Worm (Caenorhabditis elegans) whole organism, L4 larva: Measurements from ENCODE around the gene srg-57.

Experiments
- F44E2.7 ChIP-seq: fragments of 200-800 bp; sonication (Bioruptor generic); IDR thresholded peaks from 2 replicates; pipeline ENCODE4 v2.1.2; 2022; ENCODE audit warnings: missing genetic modification characterization, missing compliant biosample characterization
- R02D3.7 ChIP-seq: fragments of 150-350 bp; sonication (generic microtip); optimal IDR thresholded peaks from 3 replicates; lab custom pipeline; 2014; ENCODE audit warnings: missing biosample characterization, missing genetic modification characterization
- Y48G9A.11 ChIP-seq: fragments of 200-800 bp; sonication (Bioruptor generic); IDR thresholded peaks from 2 replicates; pipeline ENCODE4 v1.3.6; 2022; ENCODE audit warnings: missing genetic modification reagents, missing genetic modification characterization, missing compliant biosample characterization
- ZK337.2 ChIP-seq: fragments of 200-800 bp; sonication (Bioruptor generic); IDR thresholded peaks from 2 replicates; pipeline ENCODE4 v1.3.6; 2022; ENCODE audit warnings: missing genetic modification reagents, missing genetic modification characterization, missing compliant biosample characterization
- aha-1 ChIP-seq: fragments of 150-350 bp; peaks from one replicate; lab custom pipeline; 2014; ENCODE audit warnings: missing biosample characterization, missing genetic modification characterization
- ceh-28 ChIP-seq: fragments of 150-350 bp; optimal IDR thresholded peaks from 2 replicates; lab custom pipeline; 2014; ENCODE audit warnings: missing biosample characterization, missing genetic modification reagents, missing genetic modification characterization
- ctbp-1 ChIP-seq: fragments of 200-800 bp; sonication (Bioruptor generic); IDR thresholded peaks from 2 replicates; pipeline ENCODE4 v1.3.6; 2022; ENCODE audit warnings: missing genetic modification reagents, missing genetic modification characterization, missing compliant biosample characterization
- daf-12 ChIP-seq: fragments of 150-350 bp; optimal IDR thresholded peaks from 2 replicates; lab custom pipeline; 2014; ENCODE audit warnings: missing biosample characterization, missing genetic modification reagents, missing genetic modification characterization
- daf-16 ChIP-seq, 3 experiments: sonication (generic microtip); optimal IDR thresholded peaks; 2 replicates each; lab custom pipeline; 2016 to 2017; ENCODE audit warnings: missing genetic modification characterization in 3 of 3, missing genetic modification reagents in 3 of 3, mild to moderate bottlenecking in 2 of 3, missing compliant biosample characterization in 2 of 3, missing biosample characterization in 1 of 3, moderate library complexity in 1 of 3
- dmd-6 ChIP-seq: fragments of 200-800 bp; sonication (Bioruptor generic); IDR thresholded peaks from 2 replicates; pipeline ENCODE4 v1.3.6; 2022; ENCODE audit warnings: missing genetic modification reagents, missing genetic modification characterization, missing compliant biosample characterization
- dmd-9 ChIP-seq: fragments of 200-800 bp; sonication (Bioruptor generic); IDR thresholded peaks from 2 replicates; pipeline ENCODE4 v1.3.6; 2022; ENCODE audit warnings: missing genetic modification reagents, missing genetic modification characterization, missing compliant biosample characterization
- dpl-1 ChIP-seq: fragments of 150-350 bp; optimal IDR thresholded peaks from 2 replicates; lab custom pipeline; 2014; ENCODE audit warnings: missing biosample characterization, missing genetic modification reagents, missing genetic modification characterization
- fos-1 ChIP-seq: fragments of 150-350 bp; optimal IDR thresholded peaks from 2 replicates; lab custom pipeline; 2014; ENCODE audit warnings: missing biosample characterization, missing genetic modification characterization
- gei-8 ChIP-seq: fragments of 200-800 bp; sonication (Bioruptor generic); optimal IDR thresholded peaks from 2 replicates; lab custom pipeline; 2018; ENCODE audit warnings: mild to moderate bottlenecking, missing genetic modification characterization, missing compliant biosample characterization
- hif-1 ChIP-seq, 2 experiments: sonication (generic microtip); optimal IDR thresholded peaks; 2 replicates each; lab custom pipeline; 2016 to 2017; ENCODE audit warnings: missing compliant biosample characterization in 2 of 2, missing genetic modification characterization in 2 of 2, missing genetic modification reagents in 2 of 2, missing genotype in 2 of 2, mild to moderate bottlenecking in 1 of 2
- hlh-11 ChIP-seq: fragments of 200-800 bp; sonication (Bioruptor generic); optimal IDR thresholded peaks from 2 replicates; lab custom pipeline; 2018; ENCODE audit warnings: mild to moderate bottlenecking, missing genetic modification characterization, missing compliant biosample characterization
- jun-1 ChIP-seq: fragments of 150-350 bp; optimal IDR thresholded peaks from 2 replicates; lab custom pipeline; 2014; ENCODE audit warnings: missing biosample characterization, missing genetic modification reagents, missing genetic modification characterization
- lim-7 ChIP-seq: fragments of 200-800 bp; sonication (Bioruptor generic); IDR thresholded peaks from 2 replicates; pipeline ENCODE4 v1.3.6; 2022; ENCODE audit warnings: missing genetic modification characterization, missing compliant biosample characterization
- lin-1 ChIP-seq: fragments of 200-800 bp; sonication (Bioruptor generic); IDR thresholded peaks from 2 replicates; pipeline ENCODE4 v1.3.6; 2022; ENCODE audit warnings: missing genetic modification reagents, missing genetic modification characterization, missing compliant biosample characterization
- lin-13 ChIP-seq: fragments of 150-350 bp; optimal IDR thresholded peaks from 2 replicates; lab custom pipeline; 2014; ENCODE audit warnings: missing biosample characterization, missing genetic modification reagents, missing genetic modification characterization
- lin-15B ChIP-seq: fragments of 150-350 bp; sonication (generic microtip); optimal IDR thresholded peaks from 3 replicates; lab custom pipeline; 2014; ENCODE audit warnings: missing biosample characterization, missing genetic modification characterization
- madf-5 ChIP-seq, 2 experiments: fragments of 200-800 bp; sonication (Bioruptor generic); IDR thresholded peaks; 2 replicates each; pipeline ENCODE4 v1.3.6; 2022; ENCODE audit warnings: missing compliant biosample characterization in 2 of 2, missing genetic modification characterization in 2 of 2
- madf-9 ChIP-seq: fragments of 200-800 bp; sonication (Bioruptor generic); conservative IDR thresholded peaks from 2 replicates; pipeline ENCODE4 v1.3.6; 2022; ENCODE audit warnings: missing genetic modification reagents, missing genetic modification characterization, missing compliant biosample characterization
- mdt-29 ChIP-seq: fragments of 200-800 bp; sonication (Bioruptor generic); IDR thresholded peaks from 2 replicates; pipeline ENCODE4 v1.3.6; 2022; ENCODE audit warnings: missing genetic modification reagents, missing genetic modification characterization, missing compliant biosample characterization
- nhr-10 ChIP-seq: fragments of 150-350 bp; optimal IDR thresholded peaks from 2 replicates; lab custom pipeline; 2014; ENCODE audit warnings: missing biosample characterization, missing genetic modification characterization
- nhr-25 ChIP-seq: sonication (generic microtip); optimal IDR thresholded peaks from 2 replicates; lab custom pipeline; 2017; ENCODE audit warnings: missing genetic modification characterization, mild to moderate bottlenecking, missing compliant biosample characterization, antibody characterized with exemption, moderate library complexity, borderline replicate concordance; ENCODE audit not compliant: insufficient read depth
- nhr-42 ChIP-seq: fragments of 200-800 bp; sonication (Bioruptor generic); IDR thresholded peaks from 2 replicates; pipeline ENCODE4 v1.3.6; 2022; ENCODE audit warnings: missing genetic modification characterization, missing compliant biosample characterization
- nhr-48 ChIP-seq: sonication (generic microtip); optimal IDR thresholded peaks from 2 replicates; lab custom pipeline; 2016; ENCODE audit warnings: mild to moderate bottlenecking, missing genetic modification characterization, missing compliant biosample characterization
- nhr-6 ChIP-seq: fragments of 150-350 bp; optimal IDR thresholded peaks from 2 replicates; lab custom pipeline; 2014; ENCODE audit warnings: missing biosample characterization, missing genetic modification characterization
- php-3 ChIP-seq: fragments of 200-800 bp; sonication (Bioruptor generic); IDR thresholded peaks from 2 replicates; pipeline ENCODE4 v1.3.6; 2022; ENCODE audit warnings: missing genetic modification reagents, missing genetic modification characterization, missing compliant biosample characterization
- rbr-2 ChIP-seq: sonication (generic microtip); optimal IDR thresholded peaks from 2 replicates; lab custom pipeline; 2016; ENCODE audit warnings: missing genotype, missing genetic modification characterization, missing compliant biosample characterization
- sdz-12 ChIP-seq: fragments of 200-800 bp; sonication (Bioruptor generic); optimal IDR thresholded peaks from 2 replicates; lab custom pipeline; 2018; ENCODE audit warnings: mild to moderate bottlenecking, missing genetic modification characterization, missing compliant biosample characterization
- set-16 ChIP-seq: fragments of 200-800 bp; sonication (Bioruptor generic); IDR thresholded peaks from 2 replicates; pipeline ENCODE4 v1.3.6; 2022; ENCODE audit warnings: missing genetic modification reagents, missing genetic modification characterization, missing compliant biosample characterization
- skn-1 ChIP-seq: fragments of 150-350 bp; optimal IDR thresholded peaks from 2 replicates; lab custom pipeline; 2014; ENCODE audit warnings: missing biosample characterization, missing genetic modification characterization
- snpc-1.2 ChIP-seq: fragments of 200-800 bp; sonication (Bioruptor generic); IDR thresholded peaks from 2 replicates; pipeline ENCODE4 v1.3.6; 2022; ENCODE audit warnings: missing genetic modification reagents, missing genetic modification characterization, missing compliant biosample characterization
- spr-1 ChIP-seq: sonication (generic microtip); optimal IDR thresholded peaks from 2 replicates; lab custom pipeline; 2016; ENCODE audit warnings: mild to moderate bottlenecking, missing genetic modification characterization, missing compliant biosample characterization
- tag-97 ChIP-seq: fragments of 200-800 bp; sonication (Bioruptor generic); IDR thresholded peaks from 2 replicates; pipeline ENCODE4 v1.3.6; 2022; ENCODE audit warnings: missing genetic modification characterization, missing compliant biosample characterization
- tra-1 ChIP-seq: fragments of 200-800 bp; sonication (Bioruptor generic); IDR thresholded peaks from 2 replicates; pipeline ENCODE4 v1.3.6; 2022; ENCODE audit warnings: missing genetic modification reagents, missing genetic modification characterization, missing compliant biosample characterization
- unc-130 ChIP-seq: sonication (generic microtip); optimal IDR thresholded peaks from 2 replicates; lab custom pipeline; 2016; ENCODE audit warnings: missing genetic modification reagents, missing genetic modification characterization, missing compliant biosample characterization
- unc-62 ChIP-seq, 3 experiments: fragments of 150-350 bp in 1 of 3; sonication (generic microtip); optimal IDR thresholded peaks in 2 of 3; peaks in 1 of 3; 1 replicate in 1 of 3; 2 replicates in 2 of 3; lab custom pipeline; 2014 to 2017; ENCODE audit warnings: missing biosample characterization in 3 of 3, missing genetic modification characterization in 3 of 3, missing genetic modification reagents in 3 of 3, missing genotype in 1 of 3
- zag-1 ChIP-seq: fragments of 150-350 bp; optimal IDR thresholded peaks from 2 replicates; lab custom pipeline; 2014; ENCODE audit warnings: missing biosample characterization, missing genetic modification characterization
- zip-11 ChIP-seq: fragments of 200-800 bp; sonication (Bioruptor generic); IDR thresholded peaks from 2 replicates; pipeline ENCODE4 v1.3.6; 2022; ENCODE audit warnings: missing genetic modification characterization, missing compliant biosample characterization
- zip-2 ChIP-seq: fragments of 150-350 bp; optimal IDR thresholded peaks from 2 replicates; lab custom pipeline; 2014; ENCODE audit warnings: missing biosample characterization, missing genetic modification characterization
- ztf-11 ChIP-seq: fragments of 150-350 bp; optimal IDR thresholded peaks from 2 replicates; lab custom pipeline; 2014; ENCODE audit warnings: missing biosample characterization, missing genetic modification characterization

srg-57 gene

DNA sequence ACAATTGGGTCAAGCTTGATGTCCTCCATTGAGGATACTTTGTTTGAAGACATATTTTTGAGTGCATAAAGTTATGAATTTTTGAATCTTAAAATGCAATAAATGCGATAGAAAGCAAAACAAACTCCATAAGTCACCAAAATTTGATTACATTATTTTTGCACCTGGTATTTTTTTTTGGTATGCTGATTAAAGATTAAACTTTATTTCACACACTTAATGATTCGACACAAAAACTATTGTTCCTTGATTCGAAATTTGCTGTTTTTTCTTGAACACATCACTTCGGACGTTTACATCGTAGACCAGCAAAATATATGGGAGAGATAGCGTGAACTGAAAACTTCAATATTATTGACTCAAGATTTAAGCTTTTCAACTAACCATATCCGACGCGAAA is 6.0 kb upstream of the srg-57 start, which contains the start of gene srg-61:
Gene srg-61 (minus strand): TSS at position 101 of the 400 bp plus-strand sequence.
- TF ChIP-seq tra-1 (GFP tag; lab: Robert Waterston, UW) = no peak
- TF ChIP-seq nhr-42 = no peak
- TF ChIP-seq lin-13 (GFP tag; lab: Kevin White, UChicago) = no peak

DNA sequence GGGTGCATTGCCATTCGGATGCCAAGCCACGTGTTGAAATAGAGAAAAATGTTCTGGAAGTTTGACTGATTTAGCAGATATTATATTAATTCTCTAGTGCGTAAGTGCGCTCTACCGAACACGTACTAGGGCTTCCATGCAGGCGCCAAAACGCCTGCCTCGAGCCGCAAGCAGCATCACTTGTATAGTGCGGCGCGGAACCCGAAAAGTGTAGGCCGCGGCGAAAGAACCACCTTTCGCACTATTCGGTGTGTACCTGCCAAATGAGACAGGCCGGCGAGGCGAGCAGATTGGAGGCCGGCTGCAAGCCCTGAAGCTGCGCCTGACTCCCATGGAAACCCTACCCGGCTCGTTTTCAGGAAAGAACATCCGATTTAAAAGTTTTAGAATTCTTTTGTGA is 5.3 kb upstream of the srg-57 start:
- TF ChIP-seq nhr-48 (tag; lab: Kevin White, UChicago) (no peak), madf-5 (GFP tag; IDR thresholded peaks at IDR 0.05; lab: Robert Waterston, UW) (no peak), spr-1 (tag; lab: Kevin White, UChicago) (no peak), skn-1 (tag; lab: Kevin White, UChicago) (no peak), fos-1 (tag; lab: Kevin White, UChicago) (no peak), R02D3.7 (no peak), rbr-2 (tag; lab: Kevin White, UChicago) (no peak), nhr-10 (tag; lab: Kevin White, UChicago) (no peak), Y48G9A.11 (GFP tag; lab: Robert Waterston, UW) (0 out of 2 replicates have a peak, but pooled peaks have one; percentile 23), lim-7 (GFP tag; lab: Robert Waterston, UW) (0 out of 2 replicates have a peak, but pooled peaks have one; percentile 18), F44E2.7 (GFP tag; lab: Robert Waterston, UW) (no peak), daf-12 (tag; lab: Kevin White, UChicago) (no peak), dmd-9 (GFP tag; lab: Robert Waterston, UW) (no peak), lin-15B (tag; lab: Kevin White, UChicago) (no peak), ctbp-1 (GFP tag; lab: Robert Waterston, UW) (no peak), hif-1 (tag; optimal IDR thresholded peaks at IDR 0.05; lab: Kevin White, UChicago) (no peak), ceh-28 (tag; lab: Kevin White, UChicago) (no peak), set-16 (peak; percentile 84), aha-1 (tag; lab: Kevin White, UChicago) (peak; percentile 42), ZK337.2 (GFP tag; lab: Robert Waterston, UW) (no peak), nhr-6 (tag; lab: Kevin White, UChicago) (no peak), nhr-25 (no peak), dpl-1 (GFP tag; lab: Kevin White, UChicago) (no peak), lin-1 (GFP tag; lab: Robert Waterston, UW) (no peak)

- no peak for TF ChIP-seq skn-1 (tag; lab: Kevin White, UChicago)
- no peak for TF ChIP-seq jun-1 (tag; lab: Kevin White, UChicago)
These were observed 3.9 kb upstream of the srg-57 start, which contains the start of gene srg-56 for ce11 chrV:2738174-2738573. Gene srg-56 (minus strand): TSS chrV:2738274.

DNA sequence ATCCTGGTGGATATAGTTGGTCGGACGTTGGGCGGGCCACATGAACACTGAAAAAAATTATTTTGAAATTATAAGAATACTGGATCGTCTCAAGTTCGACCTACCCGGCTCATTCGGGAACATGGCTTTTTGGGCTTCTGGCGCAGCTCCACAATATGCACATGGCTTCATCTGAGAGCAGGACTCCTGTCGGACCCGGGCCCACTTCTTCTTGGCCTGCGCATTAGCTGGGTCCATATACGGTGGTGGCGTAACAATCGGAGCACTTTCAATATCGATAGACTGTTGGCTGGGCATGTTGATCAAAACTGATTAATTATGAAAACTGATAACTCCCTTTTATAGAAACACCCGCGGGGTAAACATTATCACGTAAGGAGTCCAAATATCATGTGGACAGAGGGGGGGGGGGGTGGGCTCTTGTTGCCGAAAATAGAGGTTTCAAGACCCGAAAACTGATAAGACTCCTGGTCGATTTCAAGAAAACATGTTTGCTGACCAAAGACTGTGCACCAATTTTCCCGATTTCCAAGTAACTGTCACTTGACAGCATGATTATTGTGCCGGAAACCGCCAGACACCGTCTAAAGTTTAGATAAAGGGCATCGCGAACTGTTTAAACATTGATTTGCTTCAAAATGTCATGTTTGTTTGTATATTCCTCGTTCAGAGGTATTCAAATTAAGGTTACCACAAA is 3.3 kb downstream of the srg-57 start, which contains the start of gene dod-3:
Gene dod-3 (minus strand): TSS at position 315 of the 697 bp plus-strand sequence.
- TF ChIP-seq dmd-6 (GFP tag; lab: Robert Waterston, UW) (peak; percentile 89), ceh-28 (tag; lab: Kevin White, UChicago) (no peak), unc-130 (GFP tag; lab: Kevin White, UChicago) (no peak), tag-97 (GFP tag; lab: Robert Waterston, UW) (no peak), dpl-1 (GFP tag; lab: Kevin White, UChicago) (no peak), snpc-1.2 (GFP tag; lab: Robert Waterston, UW) (no peak), unc-62 (GFP tag; optimal IDR thresholded peaks at IDR 0.05 in 1 of 2; lab: Kevin White, UChicago) (no peak), unc-62 (tag; optimal IDR thresholded peaks at IDR 0.05; lab: Kevin White, UChicago) (no peak), zag-1 (tag; lab: Kevin White, UChicago) (no peak), hlh-11 (tag; lab: Kevin White, UChicago) (peak; percentile 92), daf-16 (GFP tag; optimal IDR thresholded peaks at IDR 0.05; lab: Kevin White, UChicago) (peak in 1 of 2 experiments; percentile 48), daf-16 (tag; optimal IDR thresholded peaks at IDR 0.05; lab: Kevin White, UChicago) (peak; percentile 92), madf-9 (GFP tag; lab: Robert Waterston, UW) (no peak), lin-15B (tag; lab: Kevin White, UChicago) (no peak), zip-2 (tag; lab: Kevin White, UChicago) (no peak), ztf-11 (no peak), php-3 (peak; percentile 21; the same call in 1 of the 2 replicates), lin-13 (GFP tag; lab: Kevin White, UChicago) (no peak), lin-1 (GFP tag; lab: Robert Waterston, UW) (peak; percentile 78), mdt-29 (GFP tag; lab: Robert Waterston, UW) (no peak), nhr-48 (tag; lab: Kevin White, UChicago) (peak; percentile 46), zip-11 (GFP tag; lab: Robert Waterston, UW) (no peak), gei-8 (GFP tag; lab: Kevin White, UChicago) (no peak), sdz-12 (GFP tag; lab: Kevin White, UChicago) (no peak)
